Worm (Caenorhabditis elegans) whole organism, L3 larva: ENCODE data around the gene K05F1.1.

Experiments
- ZK546.5 ChIP-seq: sonication (generic microtip); optimal IDR thresholded peaks from 2 replicates; lab custom pipeline; 2017; ENCODE audit warnings: missing biosample characterization, missing genetic modification characterization
- aly-2 ChIP-seq: fragments of 150-350 bp; optimal IDR thresholded peaks from 2 replicates; lab custom pipeline; 2014; ENCODE audit warnings: missing biosample characterization, missing genetic modification characterization
- ceh-28 ChIP-seq: fragments of 150-350 bp; optimal IDR thresholded peaks from 2 replicates; lab custom pipeline; 2014; ENCODE audit warnings: missing biosample characterization, missing genetic modification reagents, missing genetic modification characterization
- ceh-82 ChIP-seq: fragments of 150-350 bp; optimal IDR thresholded peaks from 2 replicates; lab custom pipeline; 2014; ENCODE audit warnings: missing biosample characterization, missing genetic modification characterization
- ceh-9 ChIP-seq: sonication (generic microtip); optimal IDR thresholded peaks from 2 replicates; lab custom pipeline; 2018; ENCODE audit warnings: missing biosample characterization, missing genetic modification characterization
- daf-12 ChIP-seq: fragments of 150-350 bp; optimal IDR thresholded peaks from 2 replicates; lab custom pipeline; 2014; ENCODE audit warnings: missing biosample characterization, missing genetic modification reagents, missing genetic modification characterization
- egl-27 ChIP-seq: sonication (generic microtip); optimal IDR thresholded peaks from 4 replicates; lab custom pipeline; 2017; ENCODE audit warnings: missing biosample characterization, missing genetic modification reagents, missing genetic modification characterization
- egl-5 ChIP-seq: fragments of 150-350 bp; optimal IDR thresholded peaks from 2 replicates; lab custom pipeline; 2017; ENCODE audit warnings: missing biosample characterization, missing genetic modification reagents, missing genetic modification characterization, inconsistent platforms
- elt-2 ChIP-seq: sonication (generic microtip); optimal IDR thresholded peaks from 2 replicates; lab custom pipeline; 2016; ENCODE audit warnings: missing genetic modification reagents, mild to moderate bottlenecking, missing genetic modification characterization, missing compliant biosample characterization
- elt-3 ChIP-seq, 3 experiments: fragments of 150-350 bp in 1 of 3; sonication (generic microtip) in 2 of 3; optimal IDR thresholded peaks; 2 replicates in 2 of 3; 4 replicates in 1 of 3; lab custom pipeline; 2014 to 2017; ENCODE audit warnings: missing biosample characterization in 3 of 3, missing genetic modification characterization in 3 of 3
- eor-1 ChIP-seq, 2 experiments: fragments of 150-350 bp; optimal IDR thresholded peaks; 2 replicates each; lab custom pipeline; 2014 to 2018; ENCODE audit warnings: missing biosample characterization in 2 of 2, missing genetic modification characterization in 2 of 2
- fkh-10 ChIP-seq: sonication (generic microtip); optimal IDR thresholded peaks from 2 replicates; lab custom pipeline; 2017; ENCODE audit warnings: missing biosample characterization, missing genetic modification reagents, missing genetic modification characterization
- fkh-2 ChIP-seq: fragments of 150-350 bp; optimal IDR thresholded peaks from 2 replicates; lab custom pipeline; 2014; ENCODE audit warnings: missing biosample characterization, missing genetic modification reagents, missing genetic modification characterization
- fos-1 ChIP-seq: fragments of 150-350 bp; optimal IDR thresholded peaks from 2 replicates; lab custom pipeline; 2014; ENCODE audit warnings: missing biosample characterization, missing genetic modification characterization
- lin-39 ChIP-seq: fragments of 150-350 bp; optimal IDR thresholded peaks from 2 replicates; lab custom pipeline; 2018; ENCODE audit warnings: missing biosample characterization, missing genetic modification reagents, missing genetic modification characterization
- mdl-1 ChIP-seq: fragments of 150-350 bp; optimal IDR thresholded peaks from 2 replicates; lab custom pipeline; 2014; ENCODE audit warnings: missing biosample characterization, missing genetic modification characterization
- mml-1 ChIP-seq: fragments of 150-350 bp; sonication (generic microtip); optimal IDR thresholded peaks from 3 replicates; lab custom pipeline; 2014; ENCODE audit warnings: missing biosample characterization, missing genetic modification characterization
- nfya-1 ChIP-seq: sonication (generic microtip); optimal IDR thresholded peaks from 2 replicates; lab custom pipeline; 2017; ENCODE audit warnings: missing genetic modification characterization, mild to moderate bottlenecking, missing compliant biosample characterization, antibody characterized with exemption, moderate library complexity; ENCODE audit not compliant: insufficient read depth
- nhr-11 ChIP-seq: fragments of 150-350 bp; optimal IDR thresholded peaks from 2 replicates; lab custom pipeline; 2014; ENCODE audit warnings: missing biosample characterization, missing genetic modification characterization
- nhr-12 ChIP-seq: fragments of 150-350 bp; optimal IDR thresholded peaks from 2 replicates; lab custom pipeline; 2014; ENCODE audit warnings: missing biosample characterization, missing genetic modification characterization
- nhr-23 ChIP-seq: fragments of 150-350 bp; optimal IDR thresholded peaks from 2 replicates; lab custom pipeline; 2014; ENCODE audit warnings: missing biosample characterization, missing genetic modification reagents, missing genetic modification characterization
- nhr-237 ChIP-seq: fragments of 150-350 bp; optimal IDR thresholded peaks from 2 replicates; lab custom pipeline; 2014; ENCODE audit warnings: missing biosample characterization, missing genetic modification characterization
- nhr-25 ChIP-seq: sonication (generic microtip); optimal IDR thresholded peaks from 2 replicates; lab custom pipeline; 2017; ENCODE audit warnings: missing biosample characterization, missing genetic modification characterization
- nhr-28 ChIP-seq: fragments of 150-350 bp; optimal IDR thresholded peaks from 2 replicates; lab custom pipeline; 2014; ENCODE audit warnings: missing biosample characterization, missing genetic modification characterization
- nhr-43 ChIP-seq: sonication (generic microtip); optimal IDR thresholded peaks from 2 replicates; lab custom pipeline; 2016; ENCODE audit warnings: mild to moderate bottlenecking, missing genetic modification characterization, missing compliant biosample characterization; ENCODE audit not compliant: poor library complexity, severe bottlenecking
- nhr-67 ChIP-seq: fragments of 150-350 bp; optimal IDR thresholded peaks from 2 replicates; lab custom pipeline; 2014; ENCODE audit warnings: missing biosample characterization, missing genetic modification characterization
- nhr-77 ChIP-seq: fragments of 150-350 bp; optimal IDR thresholded peaks from 2 replicates; lab custom pipeline; 2014; ENCODE audit warnings: missing biosample characterization, missing genetic modification characterization
- pha-4 ChIP-seq: fragments of 150-350 bp; optimal IDR thresholded peaks from 2 replicates; lab custom pipeline; 2014; ENCODE audit warnings: missing biosample characterization, missing genetic modification reagents, missing genetic modification characterization
- pqm-1 ChIP-seq: fragments of 150-350 bp; optimal IDR thresholded peaks from 2 replicates; lab custom pipeline; 2017; ENCODE audit warnings: missing biosample characterization, missing genetic modification characterization, inconsistent platforms
- sea-2 ChIP-seq: fragments of 150-350 bp; sonication (generic microtip); optimal IDR thresholded peaks from 4 replicates; lab custom pipeline; 2014; ENCODE audit warnings: missing biosample characterization, missing genetic modification reagents, missing genetic modification characterization
- skn-1 ChIP-seq: fragments of 150-350 bp; optimal IDR thresholded peaks from 2 replicates; lab custom pipeline; 2014; ENCODE audit warnings: missing biosample characterization, missing genetic modification characterization
- snpc-4 ChIP-seq: fragments of 150-350 bp; optimal IDR thresholded peaks from 2 replicates; lab custom pipeline; 2014; ENCODE audit warnings: missing biosample characterization, missing genetic modification characterization
- tbx-2 ChIP-seq: sonication (generic microtip); optimal IDR thresholded peaks from 2 replicates; lab custom pipeline; 2016; ENCODE audit warnings: mild to moderate bottlenecking, missing genetic modification characterization, missing compliant biosample characterization
- unc-62 ChIP-seq: fragments of 150-350 bp; sonication (generic microtip); optimal IDR thresholded peaks from 4 replicates; lab custom pipeline; 2014; ENCODE audit warnings: missing biosample characterization, missing genetic modification reagents, missing genetic modification characterization
- ztf-11 ChIP-seq: fragments of 150-350 bp; optimal IDR thresholded peaks from 2 replicates; lab custom pipeline; 2014; ENCODE audit warnings: missing biosample characterization, missing genetic modification characterization
- ztf-4 ChIP-seq: fragments of 150-350 bp; optimal IDR thresholded peaks from 2 replicates; lab custom pipeline; 2014; ENCODE audit warnings: missing biosample characterization, missing genetic modification characterization

Gene K05F1.1

ce11 chrII:5829940-5830424 lies 28.8 kb downstream of the K05F1.1 start, which contains the start of gene col-74:
col-74 (plus strand) TSS chrII:5830374.
- TF ChIP-seq sea-2 (GFP tag; lab: Kevin White, UChicago) (no peak), ceh-9 (tag; lab: Kevin White, UChicago) (no peak), eor-1 (tag; optimal IDR thresholded peaks at IDR 0.05; lab: Kevin White, UChicago) (no peak), elt-2 (peak; percentile 74), pqm-1 (tag; lab: Kevin White, UChicago) (peak; percentile 56), egl-27 (tag; lab: Kevin White, UChicago) (no peak), fkh-10 (no peak), skn-1 (no peak)

DNA sequence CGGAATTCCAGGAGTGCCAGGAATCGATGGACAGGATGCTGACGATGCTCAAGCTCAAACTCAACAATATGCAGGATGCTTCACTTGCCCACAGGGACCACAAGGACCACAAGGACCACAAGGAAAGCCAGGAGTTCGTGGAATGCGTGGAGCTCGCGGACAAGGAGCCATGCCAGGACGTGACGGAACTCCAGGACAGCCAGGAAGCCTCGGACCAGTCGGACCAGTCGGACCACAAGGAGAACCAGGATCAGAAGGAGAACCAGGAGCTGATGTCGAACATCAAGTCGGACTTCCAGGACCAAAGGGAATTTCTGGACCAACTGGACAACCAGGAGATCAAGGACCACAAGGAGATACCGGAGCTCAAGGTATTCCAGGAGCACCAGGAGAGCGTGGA lies 30.2 kb downstream of the K05F1.1 start:
- TF ChIP-seq ztf-4 (tag; lab: Kevin White, UChicago) (no peak), ztf-11 (tag; lab: Kevin White, UChicago) (no peak), ceh-82 (tag; lab: Kevin White, UChicago) (no peak), fkh-10 (no peak), nhr-28 (tag; lab: Kevin White, UChicago) (no peak), nhr-23 (tag; lab: Kevin White, UChicago) (no peak)

ce11 chrII:5833136-5833535 lies 32.0 kb downstream of the K05F1.1 start, which contains the start of gene gtap-1:
gtap-1 (minus strand) TSS chrII:5833236.
- no peak for TF ChIP-seq fkh-2 (tag; lab: Kevin White, UChicago)
- no peak for TF ChIP-seq aly-2 (tag; lab: Kevin White, UChicago)
- no peak for TF ChIP-seq nhr-11 (tag; lab: Kevin White, UChicago)
- TF ChIP-seq egl-5, result no peak
- no peak for TF ChIP-seq snpc-4 (tag; lab: Kevin White, UChicago)
- no peak for TF ChIP-seq ceh-28 (tag; lab: Kevin White, UChicago)
- no peak for TF ChIP-seq lin-39 (tag; lab: Kevin White, UChicago)
- no peak for TF ChIP-seq nhr-43 (tag; lab: Kevin White, UChicago)
- no peak for TF ChIP-seq mml-1
- TF ChIP-seq sea-2 (GFP tag; lab: Kevin White, UChicago), result no peak
- no peak for TF ChIP-seq ZK546.5 (tag; lab: Kevin White, UChicago)
- TF ChIP-seq nhr-25 (tag; lab: Kevin White, UChicago), result no peak
- TF ChIP-seq nhr-67 (tag; lab: Kevin White, UChicago), result no peak
- no peak for TF ChIP-seq unc-62 (GFP tag; lab: Kevin White, UChicago)
- no peak for TF ChIP-seq fkh-10
- TF ChIP-seq nhr-23 (tag; lab: Kevin White, UChicago), result no peak
- TF ChIP-seq nhr-77 (tag; lab: Kevin White, UChicago), result no peak
- TF ChIP-seq ztf-4 (tag; lab: Kevin White, UChicago), result no peak

ce11 chrII:5835146-5835545 lies 34.0 kb downstream of the K05F1.1 start:
- TF ChIP-seq elt-3 (tag; optimal IDR thresholded peaks at IDR 0.05; lab: Kevin White, UChicago) (no peak), pqm-1 (tag; lab: Kevin White, UChicago) (no peak), pha-4 (tag; lab: Kevin White, UChicago) (no peak), unc-62 (GFP tag; lab: Kevin White, UChicago) (no peak), fkh-2 (tag; lab: Kevin White, UChicago) (no peak), egl-5 (no peak), mdl-1 (no peak), aly-2 (tag; lab: Kevin White, UChicago) (no peak), daf-12 (tag; lab: Kevin White, UChicago) (no peak), ztf-4 (tag; lab: Kevin White, UChicago) (no peak), nhr-12 (tag; lab: Kevin White, UChicago) (no peak), nfya-1 (tag; lab: Kevin White, UChicago) (no peak), ZK546.5 (tag; lab: Kevin White, UChicago) (no peak), nhr-25 (tag; lab: Kevin White, UChicago) (no peak), fos-1 (tag; lab: Kevin White, UChicago) (no peak), nhr-237 (no peak), tbx-2 (tag; lab: Kevin White, UChicago) (no peak), nhr-28 (tag; lab: Kevin White, UChicago) (no peak), nhr-67 (tag; lab: Kevin White, UChicago) (no peak)
- TF ChIP-seq, all 47 proteins: peak for 0
